Worm (Caenorhabditis elegans) whole organism, late embryonic: Measurements from ENCODE around the gene F13A7.12.

Source experiments
- C08G9.2 ChIP-seq: sonication (generic microtip); optimal IDR thresholded peaks from 2 replicates; lab custom pipeline; 2016; ENCODE audit warnings: mild to moderate bottlenecking, missing genetic modification characterization, moderate library complexity, missing compliant biosample characterization
- C38D4.7 ChIP-seq: fragments of 200-800 bp; sonication (Bioruptor generic); optimal IDR thresholded peaks from 2 replicates; lab custom pipeline; 2018; ENCODE audit warnings: mild to moderate bottlenecking, missing genetic modification characterization, moderate library complexity, missing compliant biosample characterization
- F13H6.1 ChIP-seq: sonication (generic microtip); optimal IDR thresholded peaks from 2 replicates; lab custom pipeline; 2016; ENCODE audit warnings: missing genetic modification characterization, missing compliant biosample characterization
- T23F11.4 ChIP-seq: fragments of 200-800 bp; sonication (Bioruptor generic); optimal IDR thresholded peaks from 2 replicates; lab custom pipeline; 2018; ENCODE audit warnings: mild to moderate bottlenecking, missing genetic modification characterization, missing compliant biosample characterization
- Y22D7AL.16 ChIP-seq: sonication (generic microtip); optimal IDR thresholded peaks from 2 replicates; lab custom pipeline; 2016; ENCODE audit warnings: missing genetic modification characterization, missing compliant biosample characterization
- ceh-14 ChIP-seq: sonication (generic microtip); optimal IDR thresholded peaks from 2 replicates; lab custom pipeline; 2016; ENCODE audit warnings: missing genotype, missing genetic modification characterization, missing compliant biosample characterization
- ceh-2 ChIP-seq: sonication (generic microtip); optimal IDR thresholded peaks from 2 replicates; lab custom pipeline; 2016; ENCODE audit warnings: missing genotype, missing genetic modification characterization, missing compliant biosample characterization
- ceh-24 ChIP-seq: sonication (generic microtip); optimal IDR thresholded peaks from 2 replicates; lab custom pipeline; 2016; ENCODE audit warnings: mild to moderate bottlenecking, missing genetic modification characterization, missing compliant biosample characterization
- ceh-30 ChIP-seq: fragments of 150-350 bp; optimal IDR thresholded peaks from 2 replicates; lab custom pipeline; 2014; ENCODE audit warnings: missing biosample characterization, missing genetic modification characterization
- ceh-31 ChIP-seq: sonication (generic microtip); optimal IDR thresholded peaks from 2 replicates; lab custom pipeline; 2016; ENCODE audit warnings: missing genetic modification characterization, missing compliant biosample characterization
- ceh-34 ChIP-seq: sonication (generic microtip); optimal IDR thresholded peaks from 2 replicates; lab custom pipeline; 2016; ENCODE audit warnings: mild to moderate bottlenecking, missing genetic modification characterization, missing compliant biosample characterization
- ceh-9 ChIP-seq: sonication (generic microtip); optimal IDR thresholded peaks from 2 replicates; lab custom pipeline; 2016; ENCODE audit warnings: mild to moderate bottlenecking, missing genetic modification characterization, inconsistent platforms, missing compliant biosample characterization
- dmd-4 ChIP-seq: sonication (generic microtip); optimal IDR thresholded peaks from 2 replicates; lab custom pipeline; 2016; ENCODE audit warnings: borderline replicate concordance, missing genetic modification characterization, missing compliant biosample characterization
- elt-2 ChIP-seq: sonication (generic microtip); optimal IDR thresholded peaks from 2 replicates; lab custom pipeline; 2016; ENCODE audit warnings: missing genetic modification reagents, missing genetic modification characterization, missing compliant biosample characterization
- elt-4 ChIP-seq: sonication (generic microtip); optimal IDR thresholded peaks from 2 replicates; lab custom pipeline; 2016; ENCODE audit warnings: missing genetic modification characterization, missing compliant biosample characterization
- ets-4 ChIP-seq: sonication (generic microtip); optimal IDR thresholded peaks from 2 replicates; lab custom pipeline; 2016; ENCODE audit warnings: missing genetic modification characterization, missing compliant biosample characterization
- fax-1 ChIP-seq: sonication (generic microtip); optimal IDR thresholded peaks from 2 replicates; lab custom pipeline; 2016; ENCODE audit warnings: missing genotype, missing genetic modification characterization, missing compliant biosample characterization
- fkh-10 ChIP-seq: fragments of 150-350 bp; optimal IDR thresholded peaks from 2 replicates; lab custom pipeline; 2014; ENCODE audit warnings: missing biosample characterization, missing genetic modification reagents, missing genetic modification characterization
- fkh-6 ChIP-seq: sonication (generic microtip); optimal IDR thresholded peaks from 2 replicates; lab custom pipeline; 2016; ENCODE audit warnings: missing genetic modification characterization, missing compliant biosample characterization
- gmeb-2 ChIP-seq: sonication (generic microtip); optimal IDR thresholded peaks from 2 replicates; lab custom pipeline; 2016; ENCODE audit warnings: missing genetic modification characterization, inconsistent platforms, missing compliant biosample characterization
- hlh-13 ChIP-seq: fragments of 200-800 bp; sonication (Bioruptor generic); optimal IDR thresholded peaks from 2 replicates; lab custom pipeline; 2018; ENCODE audit warnings: mild to moderate bottlenecking, missing genetic modification characterization, missing compliant biosample characterization
- hlh-6 ChIP-seq: sonication (generic microtip); optimal IDR thresholded peaks from 2 replicates; lab custom pipeline; 2016; ENCODE audit warnings: missing genotype, missing genetic modification characterization, missing compliant biosample characterization
- hlh-8 ChIP-seq: sonication (generic microtip); optimal IDR thresholded peaks from 2 replicates; lab custom pipeline; 2016; ENCODE audit warnings: missing genotype, missing genetic modification characterization, missing compliant biosample characterization
- lim-6 ChIP-seq: sonication (generic microtip); optimal IDR thresholded peaks from 2 replicates; lab custom pipeline; 2016; ENCODE audit warnings: missing genetic modification characterization, missing compliant biosample characterization
- lin-11 ChIP-seq: fragments of 200-800 bp; sonication (Bioruptor generic); optimal IDR thresholded peaks from 2 replicates; lab custom pipeline; 2018; ENCODE audit warnings: mild to moderate bottlenecking, missing genetic modification characterization, missing compliant biosample characterization
- mec-3 ChIP-seq: sonication (generic microtip); optimal IDR thresholded peaks from 2 replicates; lab custom pipeline; 2016; ENCODE audit warnings: borderline replicate concordance, missing genetic modification characterization, missing compliant biosample characterization
- nfya-1 ChIP-seq: sonication (generic microtip); optimal IDR thresholded peaks from 2 replicates; lab custom pipeline; 2017; ENCODE audit warnings: missing genetic modification characterization, mild to moderate bottlenecking, missing compliant biosample characterization, antibody characterized with exemption, moderate library complexity
- nhr-11 ChIP-seq: fragments of 150-350 bp; optimal IDR thresholded peaks from 2 replicates; lab custom pipeline; 2014; ENCODE audit warnings: missing biosample characterization, missing genetic modification characterization
- pag-3 ChIP-seq: sonication (generic microtip); optimal IDR thresholded peaks from 2 replicates; lab custom pipeline; 2016; ENCODE audit warnings: missing compliant biosample characterization, missing genetic modification characterization, borderline replicate concordance
- pat-9 ChIP-seq: fragments of 200-800 bp; sonication (Bioruptor generic); optimal IDR thresholded peaks from 2 replicates; lab custom pipeline; 2018; ENCODE audit warnings: mild to moderate bottlenecking, missing genetic modification characterization, moderate library complexity, missing compliant biosample characterization
- pha-2 ChIP-seq: sonication (generic microtip); optimal IDR thresholded peaks from 2 replicates; lab custom pipeline; 2017; ENCODE audit warnings: mild to moderate bottlenecking, missing genetic modification characterization, missing compliant biosample characterization
- pqm-1 ChIP-seq: sonication (generic microtip); optimal IDR thresholded peaks from 2 replicates; lab custom pipeline; 2016; ENCODE audit warnings: missing genetic modification characterization, missing compliant biosample characterization
- pros-1 ChIP-seq: fragments of 150-350 bp; optimal IDR thresholded peaks from 2 replicates; lab custom pipeline; 2014; ENCODE audit warnings: missing biosample characterization, missing genetic modification reagents, missing genetic modification characterization
- ref-2 ChIP-seq: sonication (generic microtip); optimal IDR thresholded peaks from 2 replicates; lab custom pipeline; 2016; ENCODE audit warnings: missing genetic modification characterization, missing compliant biosample characterization
- rnt-1 ChIP-seq: sonication (generic microtip); optimal IDR thresholded peaks from 2 replicates; lab custom pipeline; 2016; ENCODE audit warnings: missing genetic modification characterization, missing compliant biosample characterization
- syd-9 ChIP-seq: sonication (generic microtip); optimal IDR thresholded peaks from 2 replicates; lab custom pipeline; 2016; ENCODE audit warnings: mild to moderate bottlenecking, missing genetic modification characterization, moderate library complexity, missing compliant biosample characterization
- tbx-2 ChIP-seq: sonication (generic microtip); optimal IDR thresholded peaks from 2 replicates; lab custom pipeline; 2016; ENCODE audit warnings: missing genetic modification characterization, missing compliant biosample characterization
- tbx-7 ChIP-seq: sonication (generic microtip); optimal IDR thresholded peaks from 2 replicates; lab custom pipeline; 2016; ENCODE audit warnings: missing genotype, missing genetic modification characterization, missing compliant biosample characterization
- ttx-3 ChIP-seq: sonication (generic microtip); optimal IDR thresholded peaks from 2 replicates; lab custom pipeline; 2016; ENCODE audit warnings: missing genetic modification reagents, missing genetic modification characterization, missing compliant biosample characterization
- unc-3 ChIP-seq, 2 experiments: fragments of 200-800 bp in 1 of 2; sonication (Bioruptor generic) in 1 of 2; sonication (generic microtip) in 1 of 2; conservative IDR thresholded peaks in 1 of 2; optimal IDR thresholded peaks in 1 of 2; 2 replicates each; pipeline versions ENCODE4 v1.3.6 to Lab custom; 2016 to 2022; ENCODE audit warnings: missing compliant biosample characterization in 2 of 2, missing genetic modification characterization in 2 of 2, missing genetic modification reagents in 1 of 2
- unc-42 ChIP-seq: sonication (generic microtip); optimal IDR thresholded peaks from 2 replicates; lab custom pipeline; 2016; ENCODE audit warnings: missing genotype, missing genetic modification characterization, missing compliant biosample characterization
- zip-5 ChIP-seq: sonication (generic microtip); optimal IDR thresholded peaks from 2 replicates; lab custom pipeline; 2016; ENCODE audit warnings: missing genetic modification characterization, missing compliant biosample characterization

F13A7.12 gene

ce11 chrV:16399388-16399787 is 3.5 kb downstream of the F13A7.12 start, which contains the start of gene sre-36:
Gene sre-36 (plus strand): TSS chrV:16399688.
- TF ChIP-seq pat-9, result no peak
- no peak for TF ChIP-seq ceh-30
- TF ChIP-seq elt-2, result no peak

DNA sequence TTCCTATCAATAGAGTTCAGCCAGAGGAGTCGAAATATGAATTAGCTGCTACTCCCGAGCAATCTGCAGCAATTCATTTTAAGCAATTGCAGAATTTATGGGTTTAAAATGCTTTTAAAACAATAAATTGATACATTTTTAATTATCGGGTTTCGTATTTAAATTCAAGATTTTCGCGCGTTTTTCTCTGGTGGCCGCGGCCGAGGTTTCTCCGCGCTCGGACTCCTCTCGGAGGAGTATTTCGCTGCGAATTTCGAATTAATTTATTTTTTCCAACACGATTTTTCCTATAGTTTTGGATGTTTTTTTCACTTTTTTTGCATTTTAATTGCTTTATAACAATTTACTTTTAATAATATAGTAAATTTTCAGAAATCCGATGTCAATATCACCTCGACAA is 5.7 kb downstream of the F13A7.12 start, which contains the start of gene F13A7.14:
F13A7.14 (plus strand) TSS at position 373 of the 400 bp plus-strand sequence.
- no peak for TF ChIP-seq ceh-30
- peak; percentile 64 for TF ChIP-seq hlh-8
- TF ChIP-seq unc-42 (tag; lab: Kevin White, UChicago), result peak; percentile 56
- TF ChIP-seq ceh-14, result peak; percentile 80
- TF ChIP-seq nfya-1 (tag; lab: Kevin White, UChicago), result peak; percentile 31
- TF ChIP-seq lim-6 (tag; lab: Kevin White, UChicago), result peak; percentile 60
- peak; percentile 86 for TF ChIP-seq ref-2
- TF ChIP-seq hlh-13 (GFP tag; lab: Kevin White, UChicago), result no peak
- peak; percentile 93 for TF ChIP-seq ceh-31 (tag; lab: Kevin White, UChicago)
- TF ChIP-seq zip-5, result peak; percentile 82
- peak; percentile 77 for TF ChIP-seq rnt-1 (tag; lab: Kevin White, UChicago)
- TF ChIP-seq nhr-11 (tag; lab: Kevin White, UChicago), result no peak
- peak; percentile 92 for TF ChIP-seq ceh-2 (tag; lab: Kevin White, UChicago)
- TF ChIP-seq C08G9.2 (tag; lab: Kevin White, UChicago), result peak; percentile 96
- peak; percentile 92 for TF ChIP-seq ets-4 (tag; lab: Kevin White, UChicago)
- no peak for TF ChIP-seq ceh-9 (tag; lab: Kevin White, UChicago)
- peak; percentile 51 for TF ChIP-seq fax-1 (tag; lab: Kevin White, UChicago)
- TF ChIP-seq F13H6.1 (tag; lab: Kevin White, UChicago), result peak; percentile 57
- TF ChIP-seq ceh-34, result peak; percentile 53
- peak; percentile 72 for TF ChIP-seq mec-3 (tag; lab: Kevin White, UChicago)
- no peak for TF ChIP-seq unc-3 (GFP tag; conservative IDR thresholded peaks at IDR 0.05; lab: Robert Waterston, UW)
- no peak for TF ChIP-seq unc-3 (tag; optimal IDR thresholded peaks at IDR 0.05; lab: Kevin White, UChicago)
- peak; percentile 68 for TF ChIP-seq tbx-2 (tag; lab: Kevin White, UChicago)
- TF ChIP-seq tbx-7, result peak; percentile 88
- TF ChIP-seq, all 69 proteins: peak for 18

DNA sequence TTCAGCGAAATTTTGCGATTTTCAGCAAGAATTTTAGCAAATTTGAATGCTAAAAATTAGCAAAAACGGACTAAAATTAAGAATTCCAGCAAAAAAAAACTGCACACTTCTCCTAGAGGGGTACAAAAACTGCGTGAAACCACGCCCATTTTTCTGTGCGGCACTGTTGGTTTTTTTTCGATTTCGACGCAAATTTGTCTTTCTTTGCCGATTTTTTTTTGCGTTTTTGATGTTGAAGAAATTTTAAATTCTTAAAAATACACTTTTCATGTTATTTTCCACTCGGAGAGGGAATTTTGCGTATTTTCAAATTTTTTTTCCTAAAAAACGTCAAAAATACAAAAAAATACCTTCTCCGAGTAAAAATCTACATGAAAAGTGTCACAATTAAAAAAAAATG is 8.1 kb downstream of the F13A7.12 start, which contains the start of gene syp-1:
syp-1 (plus strand) TSS at position 301 of the 400 bp plus-strand sequence.
- TF ChIP-seq gmeb-2 (tag; lab: Kevin White, UChicago), result no peak
- TF ChIP-seq pros-1 (tag; lab: Kevin White, UChicago), result no peak
- no peak for TF ChIP-seq ets-4 (tag; lab: Kevin White, UChicago)
- no peak for TF ChIP-seq ttx-3 (tag; lab: Kevin White, UChicago)
- no peak for TF ChIP-seq C38D4.7 (GFP tag; lab: Kevin White, UChicago)
- no peak for TF ChIP-seq C08G9.2 (tag; lab: Kevin White, UChicago)
- no peak for TF ChIP-seq pag-3 (tag; lab: Kevin White, UChicago)
- no peak for TF ChIP-seq lin-11 (tag; lab: Kevin White, UChicago)
- TF ChIP-seq mec-3 (tag; lab: Kevin White, UChicago), result no peak
- no peak for TF ChIP-seq pha-2 (tag; lab: Kevin White, UChicago)
- TF ChIP-seq fkh-6 (tag; lab: Kevin White, UChicago), result no peak

DNA sequence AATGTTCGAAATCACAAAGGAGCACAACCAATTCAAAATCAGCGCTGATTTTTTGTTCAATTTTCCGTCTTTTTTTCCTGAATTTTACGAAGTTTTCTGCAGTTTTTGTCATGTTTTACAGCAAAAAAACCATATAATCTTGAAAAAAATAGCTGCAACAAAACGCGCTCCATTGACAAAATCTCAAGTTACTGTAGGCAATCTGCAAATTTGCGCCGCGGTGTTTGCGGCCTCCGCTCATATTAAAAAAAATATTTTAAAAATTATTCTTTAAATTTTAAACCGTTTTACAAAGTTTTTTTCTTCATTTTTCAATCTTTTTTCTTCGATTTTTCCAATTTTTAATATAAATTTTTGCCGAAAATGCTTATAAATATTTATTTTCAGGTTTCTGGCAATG is 9.5 kb downstream of the F13A7.12 start:
- TF ChIP-seq pqm-1 (tag; lab: Kevin White, UChicago) (no peak), fkh-10 (GFP tag; lab: Kevin White, UChicago) (no peak), hlh-6 (no peak), lin-11 (tag; lab: Kevin White, UChicago) (no peak), T23F11.4 (GFP tag; lab: Kevin White, UChicago) (no peak), elt-4 (tag; lab: Kevin White, UChicago) (no peak), pat-9 (no peak), C08G9.2 (tag; lab: Kevin White, UChicago) (no peak), syd-9 (tag; lab: Kevin White, UChicago) (no peak), hlh-8 (no peak), unc-3 (GFP tag; conservative IDR thresholded peaks at IDR 0.05; lab: Robert Waterston, UW) (no peak), unc-3 (tag; optimal IDR thresholded peaks at IDR 0.05; lab: Kevin White, UChicago) (no peak), ceh-24 (tag; lab: Kevin White, UChicago) (no peak), Y22D7AL.16 (tag; lab: Kevin White, UChicago) (no peak), ceh-34 (no peak), ceh-2 (tag; lab: Kevin White, UChicago) (no peak), ceh-9 (tag; lab: Kevin White, UChicago) (no peak), ceh-14 (no peak), dmd-4 (no peak)
- TF ChIP-seq, all 69 proteins: peak for 0
